Fruit fly (Drosophila melanogaster) whole organism, embryonic: Measurements from ENCODE around the gene CG5172.

Experiments
- Adf1 ChIP-seq: fragments of 200-800 bp; sonication (Bioruptor generic); IDR thresholded peaks from 2 replicates; pipeline ENCODE4 v1.3.6; 2022; ENCODE audit warnings: missing biosample characterization, missing genetic modification characterization
- Bgb ChIP-seq: fragments of 200-800 bp; sonication (Bioruptor generic); IDR thresholded peaks from 2 replicates; pipeline ENCODE4 v1.3.6; 2022; ENCODE audit warnings: missing biosample characterization, missing genetic modification characterization; ENCODE audit not compliant: partially characterized antibody
- CG11085 ChIP-seq: fragments of 200-800 bp; sonication (Bioruptor generic); IDR thresholded peaks from 2 replicates; pipeline ENCODE4 v1.3.6; 2022; ENCODE audit warnings: missing biosample characterization, missing genetic modification characterization
- CG12659 ChIP-seq: fragments of 200-800 bp; sonication (Bioruptor generic); optimal IDR thresholded peaks from 3 replicates; lab custom pipeline; 2017; ENCODE audit warnings: mild to moderate bottlenecking, missing biosample characterization, missing genetic modification reagents, missing genetic modification characterization
- CG13287 ChIP-seq: fragments of 200-800 bp; sonication (Bioruptor generic); IDR thresholded peaks from 2 replicates; pipeline ENCODE4 v1.3.6; 2022; ENCODE audit warnings: missing biosample characterization, missing genetic modification characterization; ENCODE audit not compliant: partially characterized antibody
- CG13296 ChIP-seq: fragments of 200-800 bp; sonication (Bioruptor generic); optimal IDR thresholded peaks from 3 replicates; lab custom pipeline; 2018; ENCODE audit warnings: missing biosample characterization, mild to moderate bottlenecking, missing genetic modification characterization
- CG1602 ChIP-seq: fragments of 200-800 bp; sonication (Bioruptor generic); optimal IDR thresholded peaks from 3 replicates; lab custom pipeline; 2016; ENCODE audit warnings: missing biosample characterization, missing genetic modification characterization
- CG18619 ChIP-seq: fragments of 200-800 bp; sonication (Bioruptor generic); optimal IDR thresholded peaks from 3 replicates; lab custom pipeline; 2017; ENCODE audit warnings: missing biosample characterization, mild to moderate bottlenecking, missing genetic modification characterization
- CG31441 ChIP-seq: fragments of 200-800 bp; sonication (Bioruptor generic); IDR thresholded peaks from 2 replicates; pipeline ENCODE4 v1.3.6; 2022; ENCODE audit warnings: missing biosample characterization, missing genetic modification characterization
- CG33213 ChIP-seq: fragments of 200-800 bp; sonication (Bioruptor generic); optimal IDR thresholded peaks from 3 replicates; lab custom pipeline; 2016; ENCODE audit warnings: missing biosample characterization, missing genetic modification characterization
- CG6254 ChIP-seq: fragments of 200-800 bp; sonication (Bioruptor generic); optimal IDR thresholded peaks from 3 replicates; lab custom pipeline; 2017; ENCODE audit warnings: mild to moderate bottlenecking, missing biosample characterization, missing genetic modification reagents, missing genetic modification characterization
- CG7839 ChIP-seq: fragments of 200-800 bp; sonication (Bioruptor generic); optimal IDR thresholded peaks from 3 replicates; lab custom pipeline; 2018; ENCODE audit warnings: missing biosample characterization, mild to moderate bottlenecking, missing genetic modification characterization, moderate library complexity
- CG7987 ChIP-seq: fragments of 200-800 bp; sonication (Bioruptor generic); optimal IDR thresholded peaks from 2 replicates; lab custom pipeline; 2018; ENCODE audit warnings: missing biosample characterization, mild to moderate bottlenecking, missing genetic modification characterization, moderate library complexity
- CG8478 ChIP-seq: fragments of >200 bp; optimal IDR thresholded peaks from 2 replicates; lab custom pipeline; 2018
- CrebB ChIP-seq: fragments of 200-800 bp; sonication (Bioruptor generic); optimal IDR thresholded peaks from 3 replicates; lab custom pipeline; 2018; ENCODE audit warnings: missing biosample characterization, mild to moderate bottlenecking, missing genetic modification characterization
- Dad ChIP-seq: fragments of 200-800 bp; sonication (Bioruptor generic); optimal IDR thresholded peaks from 3 replicates; lab custom pipeline; 2016; ENCODE audit warnings: missing biosample characterization, missing genetic modification characterization
- Elba2 ChIP-seq: fragments of 200-800 bp; sonication (Bioruptor generic); optimal IDR thresholded peaks from 3 replicates; lab custom pipeline; 2016; ENCODE audit warnings: missing biosample characterization, missing genetic modification characterization
- Fer1 ChIP-seq: fragments of 200-800 bp; sonication (Bioruptor generic); optimal IDR thresholded peaks from 2 replicates; lab custom pipeline; 2017; ENCODE audit warnings: missing biosample characterization, mild to moderate bottlenecking, missing genetic modification characterization
- HLH3B ChIP-seq: fragments of 200-800 bp; sonication (Bioruptor generic); IDR thresholded peaks from 2 replicates; pipeline ENCODE4 v1.3.6; 2022; ENCODE audit warnings: missing biosample characterization, missing genetic modification characterization
- HLHmδ ChIP-seq: fragments of 200-800 bp; sonication (Bioruptor generic); optimal IDR thresholded peaks from 2 replicates; lab custom pipeline; 2018; ENCODE audit warnings: missing biosample characterization, mild to moderate bottlenecking, missing genetic modification characterization, moderate library complexity
- HmgD ChIP-seq: fragments of 200-800 bp; sonication (Bioruptor generic); optimal IDR thresholded peaks from 3 replicates; lab custom pipeline; 2016; ENCODE audit warnings: missing biosample characterization, missing genetic modification characterization
- Hr78 ChIP-seq, 2 experiments: fragments of 200-800 bp in 1 of 2; fragments of >200 bp in 1 of 2; sonication (Bioruptor generic) in 1 of 2; optimal IDR thresholded peaks; 2 replicates each; lab custom pipeline; 2017 to 2019; ENCODE audit warnings: missing biosample characterization in 2 of 2, missing genetic modification characterization in 2 of 2, mild to moderate bottlenecking in 1 of 2, moderate library complexity in 1 of 2
- NK7.1 ChIP-seq: fragments of 200-800 bp; sonication (Bioruptor generic); optimal IDR thresholded peaks from 3 replicates; lab custom pipeline; 2016; ENCODE audit warnings: missing biosample characterization, missing genetic modification characterization
- Nf-YC ChIP-seq: fragments of 200-800 bp; optimal IDR thresholded peaks from 3 replicates; lab custom pipeline; 2019; ENCODE audit warnings: missing biosample characterization, mild to moderate bottlenecking, missing genetic modification characterization, moderate library complexity
- Oli ChIP-seq: fragments of 200-800 bp; sonication (Bioruptor generic); optimal IDR thresholded peaks from 2 replicates; lab custom pipeline; 2018; ENCODE audit warnings: missing biosample characterization, mild to moderate bottlenecking, missing genetic modification characterization, moderate library complexity
- Pdp1 ChIP-seq, 2 experiments: fragments of 200-800 bp; sonication (Bioruptor generic); optimal IDR thresholded peaks; 3 replicates each; lab custom pipeline; 2016; ENCODE audit warnings: missing biosample characterization in 2 of 2, missing genetic modification characterization in 2 of 2, mild to moderate bottlenecking in 1 of 2, moderate library complexity in 1 of 2
- Sox102F ChIP-seq: fragments of 200-800 bp; sonication (Bioruptor generic); optimal IDR thresholded peaks from 2 replicates; lab custom pipeline; 2018; ENCODE audit warnings: missing biosample characterization, mild to moderate bottlenecking, missing genetic modification characterization, moderate library complexity
- Ssrp ChIP-seq: fragments of 200-800 bp; sonication (Bioruptor generic); optimal IDR thresholded peaks from 2 replicates; lab custom pipeline; 2018; ENCODE audit warnings: missing biosample characterization, mild to moderate bottlenecking, missing genetic modification characterization, moderate library complexity
- Trl ChIP-seq, 3 experiments: fragments of >200 bp in 2 of 3; fragments of 200-800 bp in 1 of 3; sonication (Bioruptor generic) in 1 of 3; optimal IDR thresholded peaks; 2 replicates in 1 of 3; 3 replicates in 2 of 3; lab custom pipeline; 2016 to 2017; ENCODE audit warnings: missing biosample characterization in 1 of 3, missing genetic modification characterization in 1 of 3
- amos ChIP-seq: fragments of 200-800 bp; sonication (Bioruptor generic); IDR thresholded peaks from 2 replicates; pipeline ENCODE4 v1.3.6; 2022; ENCODE audit warnings: missing biosample characterization, missing genetic modification characterization; ENCODE audit not compliant: partially characterized antibody
- ap ChIP-seq: fragments of 200-800 bp; sonication (Bioruptor generic); IDR thresholded peaks from 2 replicates; pipeline ENCODE4 v1.3.6; 2022; ENCODE audit warnings: missing biosample characterization, missing genetic modification characterization
- bbx ChIP-seq: fragments of 200-800 bp; sonication (Bioruptor generic); IDR thresholded peaks from 2 replicates; pipeline ENCODE4 v1.3.6; 2022; ENCODE audit warnings: missing biosample characterization, missing genetic modification characterization; ENCODE audit not compliant: partially characterized antibody
- br ChIP-seq: fragments of >200 bp; optimal IDR thresholded peaks from 2 replicates; lab custom pipeline; 2017
- cg ChIP-seq: fragments of 200-800 bp; sonication (Bioruptor generic); optimal IDR thresholded peaks from 3 replicates; lab custom pipeline; 2019; ENCODE audit warnings: missing biosample characterization, mild to moderate bottlenecking, missing genetic modification characterization, moderate library complexity
- chm ChIP-seq: fragments of 200-800 bp; sonication (Bioruptor generic); IDR thresholded peaks from 2 replicates; pipeline ENCODE4 v1.3.6; 2022; ENCODE audit warnings: missing biosample characterization, missing genetic modification characterization
- crc ChIP-seq: fragments of 200-800 bp; sonication (Bioruptor generic); optimal IDR thresholded peaks from 2 replicates; lab custom pipeline; 2016; ENCODE audit warnings: missing biosample characterization, missing genetic modification characterization
- eve ChIP-seq, 2 experiments: fragments of >200 bp; optimal IDR thresholded peaks; 2 replicates each; lab custom pipeline; 2017; ENCODE audit warnings: missing biosample characterization in 2 of 2, missing genetic modification characterization in 2 of 2
- fd96Cb ChIP-seq: fragments of 200-800 bp; sonication (Bioruptor generic); optimal IDR thresholded peaks from 2 replicates; lab custom pipeline; 2018; ENCODE audit warnings: missing biosample characterization, mild to moderate bottlenecking, missing genetic modification characterization, moderate library complexity
- gcm ChIP-seq: fragments of 200-800 bp; sonication (Bioruptor generic); optimal IDR thresholded peaks from 2 replicates; lab custom pipeline; 2019; ENCODE audit warnings: missing biosample characterization, mild to moderate bottlenecking, missing genetic modification characterization, moderate library complexity
- jing ChIP-seq: fragments of 200-800 bp; sonication (Bioruptor generic); optimal IDR thresholded peaks from 2 replicates; lab custom pipeline; 2018; ENCODE audit warnings: missing biosample characterization, mild to moderate bottlenecking, missing genetic modification characterization
- ken ChIP-seq: fragments of 200-800 bp; sonication (Bioruptor generic); IDR thresholded peaks from 3 replicates; pipeline ENCODE4 v1.3.6; 2022; ENCODE audit warnings: missing biosample characterization, missing genetic modification characterization
- lilli ChIP-seq: fragments of 200-800 bp; sonication (Bioruptor generic); optimal IDR thresholded peaks from 3 replicates; lab custom pipeline; 2016; ENCODE audit warnings: missing biosample characterization, missing genetic modification characterization
- lov ChIP-seq, 2 experiments: fragments of 200-800 bp in 1 of 2; fragments of >200 bp in 1 of 2; sonication (Bioruptor generic) in 1 of 2; IDR thresholded peaks in 1 of 2; optimal IDR thresholded peaks in 1 of 2; 2 replicates in 1 of 2; 3 replicates in 1 of 2; pipeline versions ENCODE4 v1.3.6 to Lab custom; 2017 to 2022; ENCODE audit warnings: missing biosample characterization in 1 of 2, missing genetic modification characterization in 1 of 2
- nmo ChIP-seq: fragments of 200-800 bp; sonication (Bioruptor generic); optimal IDR thresholded peaks from 2 replicates; lab custom pipeline; 2018; ENCODE audit warnings: missing biosample characterization, mild to moderate bottlenecking, missing genetic modification characterization, moderate library complexity
- org-1 ChIP-seq: fragments of 200-800 bp; sonication (Bioruptor generic); optimal IDR thresholded peaks from 2 replicates; lab custom pipeline; 2017; ENCODE audit warnings: missing biosample characterization, missing genetic modification characterization
- sna ChIP-seq: fragments of 200-800 bp; sonication (Bioruptor generic); IDR thresholded peaks from 2 replicates; pipeline ENCODE4 v1.3.6; 2022; ENCODE audit warnings: missing biosample characterization, missing genetic modification characterization; ENCODE audit not compliant: partially characterized antibody
- tap ChIP-seq: fragments of 200-800 bp; optimal IDR thresholded peaks from 3 replicates; lab custom pipeline; 2019; ENCODE audit warnings: missing biosample characterization, mild to moderate bottlenecking, missing genetic modification characterization, moderate library complexity
- tx ChIP-seq: fragments of 200-800 bp; sonication (Bioruptor generic); optimal IDR thresholded peaks from 2 replicates; lab custom pipeline; 2016; ENCODE audit warnings: missing biosample characterization, missing genetic modification characterization
- vfl ChIP-seq: fragments of 200-800 bp; sonication (Bioruptor generic); optimal IDR thresholded peaks from 2 replicates; lab custom pipeline; 2016; ENCODE audit warnings: missing biosample characterization, missing genetic modification characterization
- vvl ChIP-seq: fragments of 200-800 bp; sonication (Bioruptor generic); IDR thresholded peaks from 2 replicates; pipeline ENCODE4 v1.3.6; 2022; ENCODE audit warnings: missing biosample characterization, missing genetic modification characterization
- zfh1 ChIP-seq: fragments of 200-800 bp; sonication (Bioruptor generic); IDR thresholded peaks from 3 replicates; pipeline ENCODE4 v1.3.6; 2022; ENCODE audit warnings: missing biosample characterization, missing genetic modification characterization

CG5172 gene

DNA sequence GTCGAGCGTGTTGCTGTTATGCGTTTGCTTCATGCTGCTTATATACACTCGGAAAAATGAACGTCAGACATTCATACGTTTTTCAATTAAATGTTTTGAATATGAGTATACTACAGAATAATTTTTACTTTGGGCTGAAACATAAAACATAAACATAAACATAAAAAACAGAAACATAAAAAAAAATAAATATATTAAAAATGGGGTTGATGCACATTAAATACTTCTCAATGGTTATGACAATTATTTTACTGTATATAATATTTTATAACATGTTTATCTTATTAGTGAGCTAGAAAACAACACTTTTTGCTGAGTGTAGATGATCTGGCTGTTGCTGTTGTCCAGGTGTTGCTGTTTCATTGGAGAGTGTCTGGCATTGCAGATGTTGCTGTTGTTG lies 16.2 kb downstream of the CG5172 start (continued):
- no peak for TF ChIP-seq Elba2 (GFP tag; lab: Kevin White, UChicago)
- no peak for TF ChIP-seq CG1602 (GFP tag; lab: Kevin White, UChicago)
- no peak for TF ChIP-seq HLHmδ (GFP tag; lab: Kevin White, UChicago)
- TF ChIP-seq gcm (GFP tag; lab: Kevin White, UChicago) = no peak
- TF ChIP-seq Ssrp (tag; lab: Kevin White, UChicago) = peak; percentile 41
- TF ChIP-seq lilli (GFP tag; lab: Kevin White, UChicago) = no peak
- no peak for TF ChIP-seq CrebB
- TF ChIP-seq chm (GFP tag; lab: Robert Waterston, UW) = no peak
- TF ChIP-seq Trl (optimal IDR thresholded peaks at IDR 0.05; lab: Kevin White, UChicago) = no peak
- no peak for TF ChIP-seq Trl (GFP tag; optimal IDR thresholded peaks at IDR 0.05; lab: Kevin White, UChicago)
- TF ChIP-seq CG13287 (GFP tag; lab: Robert Waterston, UW) = no peak
- TF ChIP-seq Hr78 (GFP tag; optimal IDR thresholded peaks at IDR 0.05; lab: Kevin White, UChicago) = no peak
- TF ChIP-seq CG6254 = no peak
- no peak for TF ChIP-seq cg (GFP tag; lab: Kevin White, UChicago)
- TF ChIP-seq tap = no peak
- TF ChIP-seq ken (GFP tag; lab: Robert Waterston, UW) = no peak
- no peak for TF ChIP-seq CG13296 (GFP tag; lab: Kevin White, UChicago)
- TF ChIP-seq CG11085 (GFP tag; lab: Robert Waterston, UW) = no peak
- no peak for TF ChIP-seq CG7987
- TF ChIP-seq bbx = no peak
- TF ChIP-seq tx (GFP tag; lab: Kevin White, UChicago) = no peak
- TF ChIP-seq lov (optimal IDR thresholded peaks at IDR 0.05; lab: Kevin White, UChicago) = no peak
- no peak for TF ChIP-seq lov (GFP tag; IDR thresholded peaks at IDR 0.05; lab: Robert Waterston, UW)
- TF ChIP-seq Pdp1 (GFP tag; optimal IDR thresholded peaks at IDR 0.05; lab: Kevin White, UChicago) = no peak
- no peak for TF ChIP-seq Adf1
- no peak for TF ChIP-seq ap
- peak; percentile 68 for TF ChIP-seq Sox102F (GFP tag; lab: Kevin White, UChicago)
- no peak for TF ChIP-seq Bgb
- TF ChIP-seq CG31441 = peak; percentile 51
- TF ChIP-seq Dad = no peak
- no peak for TF ChIP-seq br (lab: Kevin White, UChicago)
- no peak for TF ChIP-seq crc
- TF ChIP-seq fd96Cb (tag; lab: Kevin White, UChicago) = peak; percentile 30
- TF ChIP-seq HmgD (GFP tag; lab: Kevin White, UChicago) = no peak
- no peak for TF ChIP-seq sna (GFP tag; lab: Robert Waterston, UW)
- TF ChIP-seq org-1 (GFP tag; lab: Kevin White, UChicago) = no peak
- TF ChIP-seq CG12659 = no peak
- no peak for TF ChIP-seq HLH3B
- no peak for TF ChIP-seq amos (GFP tag; lab: Robert Waterston, UW)
- no peak for TF ChIP-seq vvl (GFP tag; lab: Robert Waterston, UW)
- no peak for TF ChIP-seq vfl (GFP tag; lab: Kevin White, UChicago)
- no peak for TF ChIP-seq CG8478 (lab: Kevin White, UChicago)
- peak; percentile 38 for TF ChIP-seq CG7839 (tag; lab: Kevin White, UChicago)
- TF ChIP-seq CG18619 (GFP tag; lab: Kevin White, UChicago) = no peak
- no peak for TF ChIP-seq NK7.1 (GFP tag; lab: Kevin White, UChicago)
- TF ChIP-seq CG33213 (GFP tag; lab: Kevin White, UChicago) = no peak
- peak; percentile 24 for TF ChIP-seq nmo (GFP tag; lab: Kevin White, UChicago)
- no peak for TF ChIP-seq eve (GFP tag; optimal IDR thresholded peaks at IDR 0.05; lab: Kevin White, UChicago)
- no peak for TF ChIP-seq zfh1 (GFP tag; lab: Robert Waterston, UW)
- no peak for TF ChIP-seq Nf-YC
- no peak for TF ChIP-seq jing (GFP tag; lab: Kevin White, UChicago)
- no peak for TF ChIP-seq Fer1 (GFP tag; lab: Kevin White, UChicago)
- peak; percentile 47 for TF ChIP-seq Oli (tag; lab: Kevin White, UChicago)
